Worm (Caenorhabditis elegans) whole organism, dauer: ENCODE results near the gene sre-2.

ENCODE experiments used
- unc-62 ChIP-seq: sonication (generic microtip); optimal IDR thresholded peaks from 2 replicates; lab custom pipeline; 2017; ENCODE audit warnings: missing biosample characterization, missing genetic modification reagents, missing genetic modification characterization

The sre-2 gene

DNA sequence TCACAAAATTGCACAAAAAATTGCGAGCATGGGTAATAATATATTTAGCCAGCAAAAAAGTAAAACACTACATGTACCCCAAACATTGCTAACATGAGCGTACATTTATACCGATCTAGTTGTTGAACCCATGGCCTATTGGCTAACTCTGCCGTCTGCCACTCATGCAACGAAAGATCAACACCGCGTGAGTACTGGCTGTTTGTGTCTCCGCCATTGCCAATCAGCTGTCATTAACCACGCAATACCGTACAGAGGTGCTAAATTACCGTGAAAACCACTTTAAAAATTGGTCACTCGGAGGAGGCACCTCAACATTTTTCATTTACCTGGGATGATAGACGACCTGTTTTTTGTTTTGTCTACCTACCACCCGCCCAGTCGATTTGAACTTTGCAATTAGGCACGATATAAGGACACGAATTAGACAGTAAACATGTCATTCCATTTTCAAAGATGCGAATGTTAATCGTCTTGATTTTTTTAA lies 26.6 kb downstream of the sre-2 start, which contains the start of gene K02C4.2:
Gene K02C4.2, plus strand, starts transcription at position 437 of the 487 bp plus-strand sequence.
- no peak for TF ChIP-seq unc-62 (GFP tag; lab: Kevin White, UChicago)

- no peak for TF ChIP-seq unc-62 (GFP tag; lab: Kevin White, UChicago)
Measured at ce11 chrII:8074058-8074457, 27.9 kb downstream of the sre-2 start.

ce11 chrII:8073222-8073621 lies 28.7 kb downstream of the sre-2 start, which contains the start of gene gpcp-2:
gpcp-2 (minus strand) TSS chrII:8073374.
- no peak for TF ChIP-seq unc-62 (GFP tag; lab: Kevin White, UChicago)

DNA sequence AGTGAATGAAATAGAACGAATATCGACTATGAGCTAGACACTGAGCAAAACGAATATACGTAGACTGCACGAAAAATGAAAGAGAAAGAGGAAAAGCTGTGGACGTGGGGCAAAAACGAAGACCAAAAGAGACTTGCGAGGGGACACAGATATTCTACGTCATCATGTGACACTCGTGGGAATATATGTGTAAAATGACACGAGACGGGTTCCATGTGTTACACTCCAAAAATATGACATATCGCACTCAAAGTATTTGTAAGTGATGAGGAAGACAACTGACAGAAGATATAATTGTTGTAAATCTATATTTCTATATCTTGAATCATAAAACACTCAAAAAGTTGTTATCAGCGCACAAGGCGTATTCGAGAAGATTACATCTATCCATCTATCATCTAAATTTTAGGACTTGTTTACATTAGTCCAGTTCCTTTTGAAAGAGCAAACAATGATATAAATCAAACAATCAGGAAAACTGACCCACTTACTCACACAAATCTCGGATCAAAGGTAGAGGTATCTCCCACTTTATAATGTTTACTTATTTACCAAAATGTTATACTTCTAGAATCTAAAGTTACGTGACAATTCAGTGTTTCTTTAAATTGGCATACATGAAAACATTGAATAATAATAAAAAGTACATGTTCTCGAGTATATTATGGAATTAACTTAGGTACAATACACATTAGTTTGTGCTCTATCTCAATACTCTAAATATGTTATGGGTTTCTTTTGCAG lies 30.0 kb downstream of the sre-2 start:
- no peak for TF ChIP-seq unc-62 (GFP tag; lab: Kevin White, UChicago)

- TF ChIP-seq unc-62 (GFP tag; lab: Kevin White, UChicago) = no peak
Measured at ce11 chrII:8071012-8071625, 30.8 kb downstream of the sre-2 start.

DNA sequence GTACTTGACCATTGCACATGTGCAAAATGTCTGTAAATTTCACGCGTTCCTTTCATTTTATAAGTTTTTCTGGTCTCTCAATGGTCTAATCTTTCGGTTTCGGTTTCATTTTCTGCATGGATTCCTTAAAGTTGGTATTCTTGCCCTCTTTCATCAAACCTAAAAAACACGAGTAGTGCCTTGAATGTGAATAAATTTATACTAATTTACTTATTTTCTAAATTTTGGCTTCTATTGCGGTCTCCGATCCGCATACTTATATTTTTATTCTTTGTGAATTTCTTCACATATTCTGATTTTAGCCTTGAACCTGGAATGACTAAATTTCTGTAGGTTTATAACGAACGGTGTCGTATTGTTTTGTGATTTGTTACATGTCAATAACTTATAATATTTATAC lies 36.0 kb downstream of the sre-2 start, which contains the start of gene pdha-1:
Gene pdha-1, plus strand, starts transcription at position 301 of the 400 bp plus-strand sequence.
- TF ChIP-seq unc-62 (GFP tag; lab: Kevin White, UChicago) = no peak

- TF ChIP-seq unc-62 (GFP tag; lab: Kevin White, UChicago) = no peak
Measured at ce11 chrII:8062334-8062791, 39.6 kb downstream of the sre-2 start, which contains the start of gene ufd-2. ufd-2 (plus strand) TSS chrII:8062741.

DNA sequence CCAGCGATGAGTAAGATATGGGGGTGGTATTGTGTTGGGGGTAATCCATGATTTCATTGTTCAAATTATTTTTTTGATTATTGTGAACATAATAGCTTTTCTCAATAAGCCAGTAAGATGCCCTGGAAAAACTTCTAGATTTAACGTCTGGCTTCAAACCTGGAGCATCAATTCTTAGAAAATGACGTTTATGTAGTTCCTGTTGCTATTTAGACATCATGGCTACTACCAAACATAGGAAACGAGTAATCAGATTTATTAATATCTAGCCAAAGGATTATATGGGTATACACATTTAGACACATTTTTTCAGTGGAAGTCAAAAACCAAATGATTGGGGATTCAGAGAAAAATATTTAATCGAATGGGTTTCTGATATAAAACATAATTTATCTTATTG lies 42.4 kb downstream of the sre-2 start:
- TF ChIP-seq unc-62 (GFP tag; lab: Kevin White, UChicago) = no peak

DNA sequence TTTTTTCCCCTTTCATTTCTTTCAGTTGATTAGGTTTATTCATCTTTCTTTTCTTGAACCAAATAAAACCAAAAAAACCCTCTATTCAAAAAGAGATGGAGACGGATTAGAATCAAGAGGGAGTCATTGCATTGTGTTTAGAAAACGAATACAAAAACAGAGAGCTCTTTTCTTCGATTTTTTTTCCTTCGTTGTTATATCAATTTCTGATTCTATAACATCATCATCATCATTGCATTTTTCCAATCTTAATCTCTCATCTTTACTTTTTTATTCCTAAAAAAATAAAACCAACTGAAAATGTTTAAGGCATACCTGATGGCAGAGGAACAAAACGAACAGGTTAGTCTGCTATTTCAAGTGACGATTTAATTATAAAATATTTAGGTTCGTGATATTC lies 43.2 kb downstream of the sre-2 start, which contains the start of gene T05H10.8:
Gene T05H10.8, plus strand, starts transcription at position 301 of the 400 bp plus-strand sequence.
- no peak for TF ChIP-seq unc-62 (GFP tag; lab: Kevin White, UChicago)

DNA sequence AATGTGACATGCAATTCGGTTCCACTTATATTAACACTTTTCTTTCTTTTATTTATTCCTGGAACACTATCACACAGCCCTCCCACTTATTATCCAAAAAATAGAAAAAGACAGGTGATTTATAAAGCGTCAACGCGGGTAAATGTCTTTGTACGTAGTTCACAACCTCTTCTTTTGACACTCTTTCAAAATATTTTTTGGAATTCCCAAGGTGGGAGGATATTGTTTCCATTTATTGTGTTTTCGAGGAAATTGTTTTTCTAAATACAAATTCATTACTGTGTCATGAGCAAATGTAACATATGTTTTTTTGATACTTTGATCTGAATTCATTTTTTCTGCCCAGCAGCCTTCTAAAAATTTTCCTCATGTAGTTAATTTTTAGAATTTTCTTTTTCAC lies 44.0 kb downstream of the sre-2 start:
- no peak for TF ChIP-seq unc-62 (GFP tag; lab: Kevin White, UChicago)

ce11 chrII:8052850-8053249 lies 49.1 kb downstream of the sre-2 start, which contains the start of gene T05H10.4:
T05H10.4 (plus strand) TSS chrII:8053150.
- TF ChIP-seq unc-62 (GFP tag; lab: Kevin White, UChicago) = no peak

DNA sequence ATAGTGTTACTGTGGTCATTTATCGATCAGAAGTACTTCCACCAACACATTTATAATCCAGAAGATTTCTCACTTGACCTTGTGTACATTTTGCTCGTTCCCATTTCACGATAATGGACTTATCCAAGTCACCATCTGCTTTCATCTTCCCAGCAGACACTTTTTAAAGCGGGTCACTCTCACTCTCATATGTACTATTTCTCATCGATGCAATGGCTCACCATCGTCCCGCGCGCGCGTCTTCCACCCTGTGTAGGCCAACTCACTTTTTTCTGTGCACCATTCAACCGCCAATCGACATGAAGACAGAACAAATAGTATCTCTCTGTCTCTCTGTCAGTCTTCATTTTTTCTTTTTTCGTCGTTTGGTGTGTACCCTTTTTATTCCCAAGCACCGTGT lies 49.8 kb downstream of the sre-2 start:
- no peak for TF ChIP-seq unc-62 (GFP tag; lab: Kevin White, UChicago)

- TF ChIP-seq unc-62 (GFP tag; lab: Kevin White, UChicago) = no peak
Measured at ce11 chrII:8051330-8051729, 50.6 kb downstream of the sre-2 start.

DNA sequence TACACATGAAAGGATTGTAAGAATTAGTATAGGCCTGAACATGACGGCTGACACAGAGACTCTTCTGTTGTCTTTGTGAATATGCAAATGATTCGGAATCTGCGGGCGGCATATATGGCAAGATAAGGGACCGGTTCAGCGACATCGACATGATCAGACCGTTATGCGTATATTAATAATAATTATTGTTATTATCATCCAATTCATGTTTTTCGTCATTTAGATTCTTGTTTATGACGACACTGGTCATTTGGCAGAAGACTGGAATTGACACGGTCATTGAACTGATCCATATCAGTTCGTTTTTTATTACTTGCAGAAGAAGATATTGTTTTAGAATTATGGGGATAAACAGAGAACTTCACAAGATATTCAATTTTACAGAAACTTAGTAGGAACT lies 51.5 kb downstream of the sre-2 start, which contains the start of gene mtre-1:
Gene mtre-1, minus strand, starts transcription at position 101 of the 400 bp plus-strand sequence.
- no peak for TF ChIP-seq unc-62 (GFP tag; lab: Kevin White, UChicago)
